Worm (Caenorhabditis elegans) whole organism, late embryonic: ENCODE data around the gene nhr-256.
A peak's percentile ranks its signal among the peaks of the same experiment; 100 is the strongest.

ENCODE experiments used
- C08G9.2 ChIP-seq: sonication (generic microtip); optimal IDR thresholded peaks from 2 replicates; lab custom pipeline; 2016; ENCODE audit warnings: mild to moderate bottlenecking, missing genetic modification characterization, moderate library complexity, missing compliant biosample characterization
- C38D4.7 ChIP-seq: fragments of 200-800 bp; sonication (Bioruptor generic); optimal IDR thresholded peaks from 2 replicates; lab custom pipeline; 2018; ENCODE audit warnings: mild to moderate bottlenecking, missing genetic modification characterization, moderate library complexity, missing compliant biosample characterization
- F13H6.1 ChIP-seq: sonication (generic microtip); optimal IDR thresholded peaks from 2 replicates; lab custom pipeline; 2016; ENCODE audit warnings: missing genetic modification characterization, missing compliant biosample characterization
- Y22D7AL.16 ChIP-seq: sonication (generic microtip); optimal IDR thresholded peaks from 2 replicates; lab custom pipeline; 2016; ENCODE audit warnings: missing genetic modification characterization, missing compliant biosample characterization
- ceh-31 ChIP-seq: sonication (generic microtip); optimal IDR thresholded peaks from 2 replicates; lab custom pipeline; 2016; ENCODE audit warnings: missing genetic modification characterization, missing compliant biosample characterization
- ceh-6 ChIP-seq: fragments of 200-800 bp; sonication (Bioruptor generic); optimal IDR thresholded peaks from 2 replicates; lab custom pipeline; 2018; ENCODE audit warnings: mild to moderate bottlenecking, missing genetic modification characterization, missing compliant biosample characterization
- ceh-9 ChIP-seq: sonication (generic microtip); optimal IDR thresholded peaks from 2 replicates; lab custom pipeline; 2016; ENCODE audit warnings: mild to moderate bottlenecking, missing genetic modification characterization, inconsistent platforms, missing compliant biosample characterization
- che-1 ChIP-seq: sonication (generic microtip); optimal IDR thresholded peaks from 2 replicates; lab custom pipeline; 2016; ENCODE audit warnings: mild to moderate bottlenecking, missing genetic modification characterization, missing compliant biosample characterization
- elt-2 ChIP-seq: sonication (generic microtip); optimal IDR thresholded peaks from 2 replicates; lab custom pipeline; 2016; ENCODE audit warnings: missing genetic modification reagents, missing genetic modification characterization, missing compliant biosample characterization
- elt-4 ChIP-seq: sonication (generic microtip); optimal IDR thresholded peaks from 2 replicates; lab custom pipeline; 2016; ENCODE audit warnings: missing genetic modification characterization, missing compliant biosample characterization
- fkh-6 ChIP-seq: sonication (generic microtip); optimal IDR thresholded peaks from 2 replicates; lab custom pipeline; 2016; ENCODE audit warnings: missing genetic modification characterization, missing compliant biosample characterization
- hlh-15 ChIP-seq: sonication (generic microtip); optimal IDR thresholded peaks from 2 replicates; lab custom pipeline; 2016; ENCODE audit warnings: missing genetic modification characterization, missing compliant biosample characterization
- lim-6 ChIP-seq: sonication (generic microtip); optimal IDR thresholded peaks from 2 replicates; lab custom pipeline; 2016; ENCODE audit warnings: missing genetic modification characterization, missing compliant biosample characterization
- madf-2 ChIP-seq: sonication (generic microtip); optimal IDR thresholded peaks from 2 replicates; lab custom pipeline; 2017; ENCODE audit warnings: missing genetic modification characterization, missing compliant biosample characterization
- mec-3 ChIP-seq: sonication (generic microtip); optimal IDR thresholded peaks from 2 replicates; lab custom pipeline; 2016; ENCODE audit warnings: borderline replicate concordance, missing genetic modification characterization, missing compliant biosample characterization
- nfya-1 ChIP-seq: sonication (generic microtip); optimal IDR thresholded peaks from 2 replicates; lab custom pipeline; 2017; ENCODE audit warnings: missing genetic modification characterization, mild to moderate bottlenecking, missing compliant biosample characterization, antibody characterized with exemption, moderate library complexity
- nhr-11 ChIP-seq: fragments of 150-350 bp; optimal IDR thresholded peaks from 2 replicates; lab custom pipeline; 2014; ENCODE audit warnings: missing biosample characterization, missing genetic modification characterization
- pat-9 ChIP-seq: fragments of 200-800 bp; sonication (Bioruptor generic); optimal IDR thresholded peaks from 2 replicates; lab custom pipeline; 2018; ENCODE audit warnings: mild to moderate bottlenecking, missing genetic modification characterization, moderate library complexity, missing compliant biosample characterization
- pha-4 ChIP-seq: fragments of 150-350 bp; optimal IDR thresholded peaks from 2 replicates; lab custom pipeline; 2018; ENCODE audit warnings: missing biosample characterization, missing genetic modification reagents, missing genetic modification characterization
- pqm-1 ChIP-seq: sonication (generic microtip); optimal IDR thresholded peaks from 2 replicates; lab custom pipeline; 2016; ENCODE audit warnings: missing genetic modification characterization, missing compliant biosample characterization
- sdc-2 ChIP-seq: sonication (generic microtip); optimal IDR thresholded peaks from 2 replicates; lab custom pipeline; 2016; ENCODE audit warnings: missing genotype, missing genetic modification characterization, missing compliant biosample characterization
- tbx-2 ChIP-seq: sonication (generic microtip); optimal IDR thresholded peaks from 2 replicates; lab custom pipeline; 2016; ENCODE audit warnings: missing genetic modification characterization, missing compliant biosample characterization
- tbx-7 ChIP-seq: sonication (generic microtip); optimal IDR thresholded peaks from 2 replicates; lab custom pipeline; 2016; ENCODE audit warnings: missing genotype, missing genetic modification characterization, missing compliant biosample characterization
- ttx-3 ChIP-seq: sonication (generic microtip); optimal IDR thresholded peaks from 2 replicates; lab custom pipeline; 2016; ENCODE audit warnings: missing genetic modification reagents, missing genetic modification characterization, missing compliant biosample characterization
- unc-3 ChIP-seq, 2 experiments: fragments of 200-800 bp in 1 of 2; sonication (Bioruptor generic) in 1 of 2; sonication (generic microtip) in 1 of 2; conservative IDR thresholded peaks in 1 of 2; optimal IDR thresholded peaks in 1 of 2; 2 replicates each; pipeline versions ENCODE4 v1.3.6 to Lab custom; 2016 to 2022; ENCODE audit warnings: missing compliant biosample characterization in 2 of 2, missing genetic modification characterization in 2 of 2, missing genetic modification reagents in 1 of 2
- unc-42 ChIP-seq: sonication (generic microtip); optimal IDR thresholded peaks from 2 replicates; lab custom pipeline; 2016; ENCODE audit warnings: missing genotype, missing genetic modification characterization, missing compliant biosample characterization
- unc-55 ChIP-seq: sonication (generic microtip); optimal IDR thresholded peaks from 2 replicates; lab custom pipeline; 2017; ENCODE audit warnings: missing biosample characterization, missing genetic modification reagents, missing genetic modification characterization
- unc-86 ChIP-seq: sonication (generic microtip); optimal IDR thresholded peaks from 2 replicates; lab custom pipeline; 2016; ENCODE audit warnings: missing genetic modification characterization, missing compliant biosample characterization

Gene nhr-256

ce11 chrV:1774874-1775589 lies 31.5 kb downstream of the nhr-256 start, which contains the start of gene F36H9.7:
TSS of gene F36H9.7 (minus strand) at chrV:1774924.
- peak; percentile 57 for TF ChIP-seq unc-42 (tag; lab: Kevin White, UChicago)
- TF ChIP-seq ttx-3, result no peak

- TF ChIP-seq tbx-2 (tag; lab: Kevin White, UChicago), result no peak
- no peak for TF ChIP-seq F13H6.1
- no peak for TF ChIP-seq elt-2 (tag; lab: Kevin White, UChicago)
- no peak for TF ChIP-seq C38D4.7
- no peak for TF ChIP-seq ceh-31 (tag; lab: Kevin White, UChicago)
These were observed 35.6 kb downstream of the nhr-256 start, which contains the start of gene F36H9.4 for ce11 chrV:1779136-1779535. TSS of gene F36H9.4 (minus strand) at chrV:1779236.

ce11 chrV:1779994-1780393 lies 36.4 kb downstream of the nhr-256 start:
- TF ChIP-seq Y22D7AL.16, result no peak
- peak; percentile 85 for TF ChIP-seq nfya-1 (tag; lab: Kevin White, UChicago)

- TF ChIP-seq pha-4, result no peak
- no peak for TF ChIP-seq ceh-9
- no peak for TF ChIP-seq pat-9 (tag; lab: Kevin White, UChicago)
- TF ChIP-seq elt-2 (tag; lab: Kevin White, UChicago), result no peak
- TF ChIP-seq C08G9.2 (tag; lab: Kevin White, UChicago), result no peak
- TF ChIP-seq unc-3 (GFP tag; conservative IDR thresholded peaks at IDR 0.05; lab: Robert Waterston, UW), result no peak
- no peak for TF ChIP-seq unc-3 (tag; optimal IDR thresholded peaks at IDR 0.05; lab: Kevin White, UChicago)
- TF ChIP-seq mec-3 (tag; lab: Kevin White, UChicago), result no peak
- no peak for TF ChIP-seq elt-4 (tag; lab: Kevin White, UChicago)
- TF ChIP-seq C38D4.7, result no peak
- no peak for TF ChIP-seq nfya-1 (tag; lab: Kevin White, UChicago)
- no peak for TF ChIP-seq ceh-31 (tag; lab: Kevin White, UChicago)
- no peak for TF ChIP-seq unc-55
- no peak for TF ChIP-seq Y22D7AL.16
- no peak for TF ChIP-seq F13H6.1
These were observed 38.4 kb downstream of the nhr-256 start, which contains the start of gene F36H9.5 for ce11 chrV:1781922-1782321. TSS of gene F36H9.5 (minus strand) at chrV:1782022.

ce11 chrV:1788157-1788556 lies 44.6 kb downstream of the nhr-256 start, which contains the start of gene F36H9.2:
TSS of gene F36H9.2 (plus strand) at chrV:1788457.
- TF ChIP-seq madf-2 (tag; lab: Kevin White, UChicago), result no peak
- TF ChIP-seq nfya-1 (tag; lab: Kevin White, UChicago), result no peak
- no peak for TF ChIP-seq che-1
- TF ChIP-seq sdc-2 (tag; lab: Kevin White, UChicago), result no peak
- TF ChIP-seq fkh-6 (tag; lab: Kevin White, UChicago), result no peak
- TF ChIP-seq hlh-15 (tag; lab: Kevin White, UChicago), result no peak
- no peak for TF ChIP-seq elt-2 (tag; lab: Kevin White, UChicago)

ce11 chrV:1789495-1789894 lies 45.9 kb downstream of the nhr-256 start:
- no peak for TF ChIP-seq lim-6
- TF ChIP-seq unc-86 (tag; lab: Kevin White, UChicago), result no peak
- no peak for TF ChIP-seq C08G9.2 (tag; lab: Kevin White, UChicago)
- TF ChIP-seq pqm-1 (tag; lab: Kevin White, UChicago), result no peak
- no peak for TF ChIP-seq tbx-7 (tag; lab: Kevin White, UChicago)
- no peak for TF ChIP-seq hlh-15 (tag; lab: Kevin White, UChicago)
- no peak for TF ChIP-seq nhr-11 (tag; lab: Kevin White, UChicago)
- TF ChIP-seq pat-9 (tag; lab: Kevin White, UChicago), result no peak
- TF ChIP-seq ceh-6, result no peak
